Fruit fly (Drosophila melanogaster): ENCODE results near the gene beta-Man.
A peak's percentile ranks its signal among the peaks of the same experiment; 100 is the strongest.

The beta-Man gene

dm6 chr3R:4178750-4179485 is 18.1 kb upstream of the beta-Man start (continued):
- TF ChIP-seq CG13296 (GFP tag; optimal IDR thresholded peaks at IDR 0.05) (no peak), yki (optimal IDR thresholded peaks at IDR 0.05) (no peak), CG3838 (GFP tag; optimal IDR thresholded peaks at IDR 0.05) (no peak), CG9609 (GFP tag; optimal IDR thresholded peaks at IDR 0.05) (no peak), CG14965 (GFP tag; optimal IDR thresholded peaks at IDR 0.05; ENCODE audit: borderline replicate concordance) (no peak), Ravus (GFP tag; IDR thresholded peaks at IDR 0.05) (no peak), Sry-β (GFP tag; optimal IDR thresholded peaks at IDR 0.05) (no peak), Hr78 (GFP tag; optimal IDR thresholded peaks at IDR 0.05) (no peak), C15 (GFP tag; IDR thresholded peaks at IDR 0.05) (no peak)

- TF ChIP-seq kni (GFP tag; optimal IDR thresholded peaks at IDR 0.05) (peak; percentile 42), Med (GFP tag) (peak; percentile 50), pho (GFP tag; optimal IDR thresholded peaks at IDR 0.05) (no peak), Pdp1 (GFP tag; optimal IDR thresholded peaks at IDR 0.05) (peak in 1 of 2 experiments; percentile 56), sd (tag; optimal IDR thresholded peaks at IDR 0.05) (peak; percentile 54), mld (GFP tag; IDR thresholded peaks at IDR 0.05; ENCODE audit: partially characterized antibody) (0 out of 3 replicates have a peak, but pooled peaks have one; percentile 47), CG2199 (GFP tag; IDR thresholded peaks at IDR 0.05) (peak; percentile 50; the same call in 1 of the 3 replicates), Ravus (GFP tag; IDR thresholded peaks at IDR 0.05) (no peak), Max (GFP tag; optimal IDR thresholded peaks at IDR 0.05) (no peak), CG12769 (tag; optimal IDR thresholded peaks at IDR 0.05) (peak; percentile 80)
These were observed 16.3 kb upstream of the beta-Man start for dm6 chr3R:4180543-4181214.

dm6 chr3R:4186820-4187540 is 10.0 kb upstream of the beta-Man start:
- TF ChIP-seq Eip74EF (GFP tag; optimal IDR thresholded peaks at IDR 0.05) (peak in 1 of 2 experiments; percentile 82), CTCF (GFP tag; optimal IDR thresholded peaks at IDR 0.05) (peak; percentile 92), CG12155 (GFP tag; optimal IDR thresholded peaks at IDR 0.05) (no peak), pum (GFP tag; optimal IDR thresholded peaks at IDR 0.05) (no peak), tna (GFP tag; IDR thresholded peaks at IDR 0.05; ENCODE audit: partially characterized antibody) (peak; percentile 17; the same call in 1 of the 2 replicates), Meics (GFP tag; optimal IDR thresholded peaks at IDR 0.05) (no peak), MBD-R2 (GFP tag; IDR thresholded peaks at IDR 0.05) (no peak), CG10543 (GFP tag; optimal IDR thresholded peaks at IDR 0.05) (peak; percentile 61), Bgb (GFP tag; IDR thresholded peaks at IDR 0.05; ENCODE audit: partially characterized antibody) (peak; percentile 49), Hr51 (GFP tag; optimal IDR thresholded peaks at IDR 0.05) (no peak), lab (GFP tag; optimal IDR thresholded peaks at IDR 0.05) (peak; percentile 10), CG12219 (GFP tag; optimal IDR thresholded peaks at IDR 0.05) (no peak), pros (GFP tag; optimal IDR thresholded peaks at IDR 0.05) (peak; percentile 79), trem (tag; optimal IDR thresholded peaks at IDR 0.05) (no peak), sug (tag; optimal IDR thresholded peaks at IDR 0.05) (peak; percentile 83), amos (GFP tag; IDR thresholded peaks at IDR 0.05; ENCODE audit: partially characterized antibody) (peak; percentile 33), NC2β (GFP tag; optimal IDR thresholded peaks at IDR 0.05) (no peak), lola (GFP tag; optimal IDR thresholded peaks at IDR 0.05) (no peak), rib (GFP tag; IDR thresholded peaks at IDR 0.05) (peak; percentile 31; the same call in 1 of the 2 replicates), phol (tag; optimal IDR thresholded peaks at IDR 0.05) (peak; percentile 37), Fer1 (GFP tag; optimal IDR thresholded peaks at IDR 0.05) (no peak), YL-1 (GFP tag; optimal IDR thresholded peaks at IDR 0.05) (no peak), CG8290 (GFP tag; optimal IDR thresholded peaks at IDR 0.05) (no peak), CG8290 (tag; optimal IDR thresholded peaks at IDR 0.05) (peak in 1 of 2 experiments; percentile 43), sd (tag; optimal IDR thresholded peaks at IDR 0.05) (peak; percentile 100), CG7357 (GFP tag; IDR thresholded peaks at IDR 0.05) (no peak)
